Fruit fly (Drosophila melanogaster) whole organism, embryonic: ENCODE data around the gene CG46310.

Experiments used
- Abd-B ChIP-seq: fragments of 200-800 bp; sonication (Bioruptor generic); optimal IDR thresholded peaks from 2 replicates; lab custom pipeline; 2018; ENCODE audit warnings: missing biosample characterization, mild to moderate bottlenecking, missing genetic modification characterization, moderate library complexity
- CG10147 ChIP-seq: fragments of 200-800 bp; sonication (Bioruptor generic); optimal IDR thresholded peaks from 2 replicates; lab custom pipeline; 2019; ENCODE audit warnings: missing biosample characterization, mild to moderate bottlenecking, missing genetic modification characterization, moderate library complexity
- CG10209 ChIP-seq: fragments of 200-800 bp; sonication (Bioruptor generic); optimal IDR thresholded peaks from 3 replicates; lab custom pipeline; 2017; ENCODE audit warnings: missing biosample characterization, mild to moderate bottlenecking, missing genetic modification characterization, missing genetic modification reagents
- CG10431 ChIP-seq: fragments of 200-800 bp; sonication (Bioruptor generic); optimal IDR thresholded peaks from 3 replicates; lab custom pipeline; 2018; ENCODE audit warnings: missing biosample characterization, mild to moderate bottlenecking, missing genetic modification characterization
- CG10543 ChIP-seq: fragments of 200-800 bp; sonication (Bioruptor generic); optimal IDR thresholded peaks from 3 replicates; lab custom pipeline; 2017; ENCODE audit warnings: missing biosample characterization, mild to moderate bottlenecking, missing genetic modification characterization, moderate library complexity
- CG10565 ChIP-seq: fragments of 200-800 bp; sonication (Bioruptor generic); optimal IDR thresholded peaks from 3 replicates; lab custom pipeline; 2016; ENCODE audit warnings: missing biosample characterization, mild to moderate bottlenecking, missing genetic modification characterization
- CG11456 ChIP-seq: fragments of 200-800 bp; sonication (Bioruptor generic); IDR thresholded peaks from 3 replicates; pipeline ENCODE4 v1.3.6; 2022; ENCODE audit warnings: missing biosample characterization, missing genetic modification characterization
- CG11560 ChIP-seq: fragments of 200-800 bp; sonication (Bioruptor generic); IDR thresholded peaks from 3 replicates; pipeline ENCODE4 v1.3.6; 2022; ENCODE audit warnings: missing biosample characterization, missing genetic modification characterization
- CG12769 ChIP-seq: fragments of 200-800 bp; sonication (Bioruptor generic); optimal IDR thresholded peaks from 2 replicates; lab custom pipeline; 2019; ENCODE audit warnings: missing biosample characterization, mild to moderate bottlenecking, missing genetic modification characterization, moderate library complexity
- CG15011 ChIP-seq: fragments of 200-800 bp; sonication (Bioruptor generic); optimal IDR thresholded peaks from 3 replicates; lab custom pipeline; 2018; ENCODE audit warnings: missing biosample characterization, mild to moderate bottlenecking, missing genetic modification characterization
- CG15269 ChIP-seq: fragments of 200-800 bp; sonication (Bioruptor generic); optimal IDR thresholded peaks from 2 replicates; lab custom pipeline; 2018; ENCODE audit warnings: missing biosample characterization, mild to moderate bottlenecking, missing genetic modification characterization, moderate library complexity
- CG16813 ChIP-seq: fragments of 200-800 bp; sonication (Bioruptor generic); IDR thresholded peaks from 3 replicates; pipeline ENCODE4 v1.3.6; 2022; ENCODE audit warnings: missing biosample characterization, missing genetic modification characterization; ENCODE audit not compliant: partially characterized antibody
- CG17612 ChIP-seq: fragments of 200-800 bp; sonication (Bioruptor generic); IDR thresholded peaks from 2 replicates; pipeline ENCODE4 v1.3.6; 2022; ENCODE audit warnings: missing biosample characterization, missing genetic modification characterization
- CG18262 ChIP-seq: fragments of 200-800 bp; optimal IDR thresholded peaks from 3 replicates; lab custom pipeline; 2019; ENCODE audit warnings: missing biosample characterization, mild to moderate bottlenecking, missing genetic modification characterization, moderate library complexity
- CG18476 ChIP-seq: fragments of 200-800 bp; sonication (Bioruptor generic); optimal IDR thresholded peaks from 2 replicates; lab custom pipeline; 2016; ENCODE audit warnings: missing biosample characterization, mild to moderate bottlenecking, missing genetic modification characterization
- CG2678 ChIP-seq: fragments of 200-800 bp; sonication (Bioruptor generic); optimal IDR thresholded peaks from 3 replicates; lab custom pipeline; 2019; ENCODE audit warnings: missing biosample characterization, mild to moderate bottlenecking, missing genetic modification characterization, moderate library complexity
- CG7357 ChIP-seq: fragments of 200-800 bp; sonication (Bioruptor generic); IDR thresholded peaks from 3 replicates; pipeline ENCODE4 v1.3.6; 2022; ENCODE audit warnings: missing biosample characterization, missing genetic modification characterization
- CG7987 ChIP-seq: fragments of 200-800 bp; sonication (Bioruptor generic); optimal IDR thresholded peaks from 2 replicates; lab custom pipeline; 2018; ENCODE audit warnings: missing biosample characterization, mild to moderate bottlenecking, missing genetic modification characterization, moderate library complexity
- Camta ChIP-seq: fragments of 200-800 bp; sonication (Bioruptor generic); optimal IDR thresholded peaks from 2 replicates; lab custom pipeline; 2016; ENCODE audit warnings: missing biosample characterization, missing genetic modification characterization
- E2f2 ChIP-seq: fragments of 200-800 bp; sonication (Bioruptor generic); IDR thresholded peaks from 2 replicates; pipeline ENCODE4 v1.3.6; 2022; ENCODE audit warnings: missing biosample characterization, missing genetic modification characterization
- Ets65A ChIP-seq: fragments of 200-800 bp; sonication (Bioruptor generic); peaks from one replicate; lab custom pipeline; 2016; ENCODE audit warnings: missing biosample characterization, missing genetic modification characterization
- Lim3 ChIP-seq: fragments of 200-800 bp; sonication (Bioruptor generic); IDR thresholded peaks from 2 replicates; pipeline ENCODE4 v1.3.6; 2022; ENCODE audit warnings: missing biosample characterization, missing genetic modification characterization
- Lpt ChIP-seq: fragments of >200 bp; optimal IDR thresholded peaks from 2 replicates; lab custom pipeline; 2018; ENCODE audit warnings: missing biosample characterization, missing genetic modification characterization
- MTF-1 ChIP-seq: fragments of 200-800 bp; sonication (Bioruptor generic); optimal IDR thresholded peaks from 2 replicates; lab custom pipeline; 2018; ENCODE audit warnings: missing biosample characterization, mild to moderate bottlenecking, missing genetic modification characterization, borderline replicate concordance
- NfI ChIP-seq: fragments of 200-800 bp; sonication (Bioruptor generic); optimal IDR thresholded peaks from 3 replicates; lab custom pipeline; 2018; ENCODE audit warnings: missing biosample characterization, mild to moderate bottlenecking, missing genetic modification characterization, moderate library complexity
- Poxn ChIP-seq: fragments of 200-800 bp; sonication (Bioruptor generic); IDR thresholded peaks from 2 replicates; pipeline ENCODE4 v1.3.6; 2022; ENCODE audit warnings: missing biosample characterization, missing genetic modification characterization
- Rfx ChIP-seq: fragments of 200-800 bp; sonication (Bioruptor generic); IDR thresholded peaks from 2 replicates; pipeline ENCODE4 v1.3.6; 2022; ENCODE audit warnings: missing biosample characterization, missing genetic modification characterization
- Ssrp ChIP-seq: fragments of 200-800 bp; sonication (Bioruptor generic); optimal IDR thresholded peaks from 2 replicates; lab custom pipeline; 2018; ENCODE audit warnings: missing biosample characterization, mild to moderate bottlenecking, missing genetic modification characterization, moderate library complexity
- YL-1 ChIP-seq: fragments of 200-800 bp; sonication (Bioruptor generic); optimal IDR thresholded peaks from 3 replicates; lab custom pipeline; 2017; ENCODE audit warnings: missing biosample characterization, mild to moderate bottlenecking, missing genetic modification characterization
- ac ChIP-seq: fragments of 200-800 bp; sonication (Bioruptor generic); optimal IDR thresholded peaks from 3 replicates; lab custom pipeline; 2017; ENCODE audit warnings: missing biosample characterization, mild to moderate bottlenecking, missing genetic modification characterization
- al ChIP-seq: fragments of 200-800 bp; sonication (Bioruptor generic); IDR thresholded peaks from 2 replicates; pipeline ENCODE4 v1.3.6; 2022; ENCODE audit warnings: missing biosample characterization, missing genetic modification characterization
- cwo ChIP-seq: fragments of 200-800 bp; sonication (Bioruptor generic); optimal IDR thresholded peaks from 3 replicates; lab custom pipeline; 2017; ENCODE audit warnings: missing biosample characterization, missing genetic modification characterization, mild to moderate bottlenecking, moderate library complexity, missing genetic modification reagents
- dm ChIP-seq: fragments of 200-800 bp; sonication (Bioruptor generic); optimal IDR thresholded peaks from 3 replicates; lab custom pipeline; 2016; ENCODE audit warnings: missing biosample characterization, missing genetic modification characterization
- dmrt11E ChIP-seq: fragments of 200-800 bp; sonication (Bioruptor generic); optimal IDR thresholded peaks from 3 replicates; lab custom pipeline; 2018; ENCODE audit warnings: missing biosample characterization, mild to moderate bottlenecking, missing genetic modification characterization, moderate library complexity
- grn ChIP-seq: fragments of 200-800 bp; sonication (Bioruptor generic); optimal IDR thresholded peaks from 3 replicates; lab custom pipeline; 2017; ENCODE audit warnings: missing biosample characterization, missing genetic modification characterization
- hb ChIP-seq: fragments of 200-800 bp; sonication (Bioruptor generic); IDR thresholded peaks from 3 replicates; pipeline ENCODE4 v1.3.6; 2022; ENCODE audit warnings: missing biosample characterization, missing genetic modification characterization; ENCODE audit not compliant: partially characterized antibody
- hbn ChIP-seq: fragments of 200-800 bp; sonication (Bioruptor generic); IDR thresholded peaks from 2 replicates; pipeline ENCODE4 v1.3.6; 2022; ENCODE audit warnings: missing biosample characterization, missing genetic modification characterization; ENCODE audit not compliant: partially characterized antibody
- jumu ChIP-seq: fragments of 200-800 bp; sonication (Bioruptor generic); optimal IDR thresholded peaks from 3 replicates; lab custom pipeline; 2016; ENCODE audit warnings: missing biosample characterization, missing genetic modification characterization
- kah ChIP-seq: fragments of 200-800 bp; sonication (Bioruptor generic); optimal IDR thresholded peaks from 2 replicates; lab custom pipeline; 2018; ENCODE audit warnings: missing biosample characterization, mild to moderate bottlenecking, missing genetic modification characterization
- lab ChIP-seq: fragments of 200-800 bp; sonication (Bioruptor generic); optimal IDR thresholded peaks from 3 replicates; lab custom pipeline; 2017; ENCODE audit warnings: missing biosample characterization, missing genetic modification characterization, mild to moderate bottlenecking, moderate library complexity, missing genetic modification reagents
- nau ChIP-seq: fragments of 200-800 bp; sonication (Bioruptor generic); optimal IDR thresholded peaks from 3 replicates; lab custom pipeline; 2017; ENCODE audit warnings: missing biosample characterization, mild to moderate bottlenecking, missing genetic modification characterization, missing genetic modification reagents
- pb ChIP-seq: fragments of 200-800 bp; sonication (Bioruptor generic); optimal IDR thresholded peaks from 3 replicates; lab custom pipeline; 2016; ENCODE audit warnings: missing biosample characterization, missing genetic modification characterization
- pum ChIP-seq: fragments of 200-800 bp; sonication (Bioruptor generic); optimal IDR thresholded peaks from 2 replicates; lab custom pipeline; 2016; ENCODE audit warnings: missing biosample characterization, missing genetic modification characterization
- rib ChIP-seq: fragments of 200-800 bp; sonication (Bioruptor generic); IDR thresholded peaks from 2 replicates; pipeline ENCODE4 v1.3.6; 2022; ENCODE audit warnings: missing biosample characterization, missing genetic modification characterization
- ssp ChIP-seq: fragments of 200-800 bp; sonication (Bioruptor generic); IDR thresholded peaks from 2 replicates; pipeline ENCODE4 v1.3.6; 2022; ENCODE audit warnings: missing biosample characterization, missing genetic modification characterization
- tup ChIP-seq: fragments of 200-800 bp; sonication (Bioruptor generic); optimal IDR thresholded peaks from 2 replicates; lab custom pipeline; 2016; ENCODE audit warnings: missing biosample characterization, mild to moderate bottlenecking, missing genetic modification characterization, moderate library complexity
- z ChIP-seq: fragments of 200-800 bp; sonication (Bioruptor generic); IDR thresholded peaks from 3 replicates; pipeline ENCODE4 v1.3.6; 2022; ENCODE audit warnings: missing biosample characterization, missing genetic modification characterization
- zen ChIP-seq: fragments of 200-800 bp; sonication (Bioruptor generic); optimal IDR thresholded peaks from 3 replicates; lab custom pipeline; 2018; ENCODE audit warnings: missing biosample characterization, mild to moderate bottlenecking, missing genetic modification characterization, moderate library complexity

CG46310 gene

DNA sequence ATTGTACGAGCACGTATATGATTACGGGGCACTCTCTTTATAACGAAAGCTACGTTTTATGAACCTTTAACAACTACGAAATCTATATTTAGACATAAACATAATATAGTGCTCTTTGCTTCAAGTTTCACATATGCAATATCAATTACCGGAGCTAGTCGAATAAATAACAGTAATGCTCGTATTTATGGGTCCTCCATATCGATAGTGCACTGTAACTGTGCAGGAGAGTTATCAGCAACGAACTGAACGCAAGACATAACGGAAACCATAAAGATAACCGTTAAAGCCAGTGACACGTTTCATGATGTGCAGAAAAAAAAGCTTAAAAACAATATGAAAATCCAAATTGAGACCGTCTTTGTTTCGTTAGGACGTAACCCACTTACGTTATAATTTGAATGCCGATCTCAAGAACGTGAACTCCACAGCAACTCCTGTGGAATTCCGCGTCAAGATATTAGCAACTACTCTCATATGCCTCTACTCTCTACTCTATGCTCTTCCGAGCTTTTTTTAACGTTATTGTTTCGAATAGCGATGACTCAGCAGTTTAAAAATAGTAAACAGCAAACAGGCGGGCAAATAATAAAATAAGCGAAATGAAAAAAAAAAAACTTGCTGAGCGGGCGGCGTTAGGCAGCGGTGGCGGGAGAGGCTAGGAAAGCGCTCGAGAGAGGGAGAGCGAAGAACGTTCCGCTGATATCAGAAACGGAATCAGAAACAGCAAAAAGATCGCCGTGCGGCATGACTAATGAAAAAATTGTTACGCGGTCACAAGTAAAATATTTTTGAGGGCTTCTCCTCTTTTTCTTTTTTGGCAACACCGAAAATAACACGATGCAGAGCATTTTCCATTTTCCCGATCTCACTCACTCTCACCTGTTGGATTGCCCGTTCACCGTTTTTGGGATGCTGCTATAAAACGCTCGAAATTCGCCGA lies 16.6 kb downstream of the CG46310 start (continued):
- TF ChIP-seq Poxn (GFP tag; lab: Robert Waterston, UW): peak; percentile 47; the same call in 1 of the 2 replicates
- TF ChIP-seq Abd-B (GFP tag; lab: Kevin White, UChicago): no peak
- peak; percentile 48 for TF ChIP-seq CG18476 (GFP tag; lab: Kevin White, UChicago)
- peak; percentile 18 for TF ChIP-seq CG10147 (GFP tag; lab: Kevin White, UChicago)
- TF ChIP-seq al (GFP tag; lab: Robert Waterston, UW): peak; percentile 59; the same call in 1 of the 2 replicates
- peak; percentile 49 for TF ChIP-seq MTF-1
- TF ChIP-seq YL-1 (GFP tag; lab: Kevin White, UChicago): no peak
- peak; percentile 63 for TF ChIP-seq Camta (GFP tag; lab: Kevin White, UChicago)
- TF ChIP-seq tup: peak; percentile 21
- no peak for TF ChIP-seq CG16813 (GFP tag; lab: Robert Waterston, UW)
- peak; percentile 43 for TF ChIP-seq pum (GFP tag; lab: Kevin White, UChicago)
- TF ChIP-seq nau (GFP tag; lab: Kevin White, UChicago): peak; percentile 32
- TF ChIP-seq CG7357 (GFP tag; lab: Robert Waterston, UW): peak; percentile 62; the same call in 2 of the 3 replicates
- peak; percentile 92 for TF ChIP-seq cwo
- TF ChIP-seq dmrt11E (tag; lab: Kevin White, UChicago): peak; percentile 30
- peak; percentile 16 for TF ChIP-seq jumu
- peak; percentile 72 for TF ChIP-seq CG18262
- TF ChIP-seq zen (tag; lab: Kevin White, UChicago): peak; percentile 63
- TF ChIP-seq pb (GFP tag; lab: Kevin White, UChicago): peak; percentile 55
- TF ChIP-seq NfI (GFP tag; lab: Kevin White, UChicago): peak; percentile 78
- TF ChIP-seq Lpt (GFP tag; lab: Kevin White, UChicago): no peak
- TF ChIP-seq CG11560 (tag; lab: Robert Waterston, UW): peak; percentile 50; the same call in 1 of the 3 replicates
- TF ChIP-seq CG7987 (GFP tag; lab: Kevin White, UChicago): peak; percentile 25
- peak; percentile 89 for TF ChIP-seq lab (GFP tag; lab: Kevin White, UChicago)
- TF ChIP-seq CG10565 (GFP tag; lab: Kevin White, UChicago): no peak
- TF ChIP-seq Ets65A (GFP tag; lab: Kevin White, UChicago): peak; percentile 94
- peak; percentile 7 for TF ChIP-seq kah (GFP tag; lab: Kevin White, UChicago)
- peak; percentile 87 for TF ChIP-seq CG15269 (tag; lab: Kevin White, UChicago)
- peak; percentile 64 for TF ChIP-seq CG15011 (GFP tag; lab: Kevin White, UChicago)
- TF ChIP-seq Rfx (GFP tag; lab: Robert Waterston, UW): peak; percentile 88
- no peak for TF ChIP-seq CG17612
- TF ChIP-seq hbn (GFP tag; lab: Robert Waterston, UW): no peak
- no peak for TF ChIP-seq grn (GFP tag; lab: Kevin White, UChicago)
- peak; percentile 30 for TF ChIP-seq dm (GFP tag; lab: Kevin White, UChicago)
- no peak for TF ChIP-seq ac (GFP tag; lab: Kevin White, UChicago)
- no peak for TF ChIP-seq Lim3 (GFP tag; lab: Robert Waterston, UW)
- TF ChIP-seq CG10431 (GFP tag; lab: Kevin White, UChicago): no peak
- TF ChIP-seq Ssrp: peak; percentile 66
- TF ChIP-seq rib (GFP tag; lab: Robert Waterston, UW): peak; percentile 31
- no peak for TF ChIP-seq hb (GFP tag; lab: Robert Waterston, UW)
- no peak for TF ChIP-seq CG10543 (GFP tag; lab: Kevin White, UChicago)
- TF ChIP-seq z: peak; percentile 89
- peak; percentile 84 for TF ChIP-seq CG11456 (GFP tag; lab: Robert Waterston, UW)
- TF ChIP-seq CG2678 (tag; lab: Kevin White, UChicago): peak; percentile 88
- TF ChIP-seq CG10209 (GFP tag; lab: Kevin White, UChicago): peak; percentile 76
- peak; percentile 42 for TF ChIP-seq E2f2 (GFP tag; lab: Robert Waterston, UW)
- peak; percentile 88 for TF ChIP-seq CG12769 (tag; lab: Kevin White, UChicago)
- peak; percentile 53 for TF ChIP-seq ssp (GFP tag; lab: Robert Waterston, UW)
